Worm (Caenorhabditis elegans): ENCODE measurements around the gene Y39A1A.20.

The Y39A1A.20 gene

ce11 chrIII:10678971-10679370 lies 21.4 kb downstream of the Y39A1A.20 start, which contains the start of gene Y39A1A.16:
Gene Y39A1A.16 (plus strand): TSS chrIII:10679271.
- no peak for TF ChIP-seq ama-1 (optimal IDR thresholded peaks at IDR 0.05)

- TF ChIP-seq F13C5.2 (tag; optimal IDR thresholded peaks at IDR 0.05): no peak
- TF ChIP-seq ceh-36 (tag; optimal IDR thresholded peaks at IDR 0.05): no peak
- TF ChIP-seq tbx-37 (GFP tag; conservative IDR thresholded peaks at IDR 0.05): no peak
- TF ChIP-seq flt-1 (GFP tag; IDR thresholded peaks at IDR 0.05): no peak
These were observed 28.5 kb downstream of the Y39A1A.20 start for ce11 chrIII:10671894-10672293.

- peak; percentile 58 for TF ChIP-seq sea-1 (GFP tag; conservative IDR thresholded peaks at IDR 0.05)
- TF ChIP-seq hmg-4 (GFP tag; optimal IDR thresholded peaks at IDR 0.05): peak; percentile 53
- TF ChIP-seq hnd-1 (tag; optimal IDR thresholded peaks at IDR 0.05): no peak
- no peak for TF ChIP-seq aly-1 (tag; optimal IDR thresholded peaks at IDR 0.05)
- no peak for TF ChIP-seq ets-7 (tag; optimal IDR thresholded peaks at IDR 0.05)
These were observed 33.7 kb downstream of the Y39A1A.20 start for ce11 chrIII:10666640-10667039.

- TF ChIP-seq ceh-36 (tag; optimal IDR thresholded peaks at IDR 0.05) (no peak), aly-1 (tag; optimal IDR thresholded peaks at IDR 0.05) (no peak), scrt-1 (GFP tag; IDR thresholded peaks at IDR 0.05) (no peak), F13C5.2 (tag; optimal IDR thresholded peaks at IDR 0.05) (no peak), sea-1 (GFP tag; conservative IDR thresholded peaks at IDR 0.05) (no peak), tra-4 (tag; optimal IDR thresholded peaks at IDR 0.05) (no peak), tbx-11 (GFP tag; IDR thresholded peaks at IDR 0.05) (no peak), hnd-1 (tag; optimal IDR thresholded peaks at IDR 0.05) (no peak), ceh-13 (GFP tag; optimal IDR thresholded peaks at IDR 0.05) (no peak), tbx-37 (GFP tag; conservative IDR thresholded peaks at IDR 0.05) (no peak)
These were observed 39.1 kb downstream of the Y39A1A.20 start for ce11 chrIII:10661292-10661691.

- TF ChIP-seq aly-1 (tag; optimal IDR thresholded peaks at IDR 0.05): no peak
- no peak for TF ChIP-seq tra-4 (tag; optimal IDR thresholded peaks at IDR 0.05)
- TF ChIP-seq hmg-4 (GFP tag; optimal IDR thresholded peaks at IDR 0.05): no peak
- no peak for TF ChIP-seq ceh-36 (tag; optimal IDR thresholded peaks at IDR 0.05)
- no peak for TF ChIP-seq ets-7 (tag; optimal IDR thresholded peaks at IDR 0.05)
- TF ChIP-seq pes-1 (GFP tag; IDR thresholded peaks at IDR 0.05): no peak
- no peak for TF ChIP-seq ama-1 (optimal IDR thresholded peaks at IDR 0.05)
- no peak for TF ChIP-seq F13C5.2 (tag; optimal IDR thresholded peaks at IDR 0.05)
- TF ChIP-seq scrt-1 (GFP tag; IDR thresholded peaks at IDR 0.05): no peak
- TF ChIP-seq hmbx-1 (tag; optimal IDR thresholded peaks at IDR 0.05): no peak
- no peak for TF ChIP-seq sea-1 (GFP tag; conservative IDR thresholded peaks at IDR 0.05)
- TF ChIP-seq tbx-37 (GFP tag; conservative IDR thresholded peaks at IDR 0.05): no peak
- no peak for TF ChIP-seq tbx-11 (GFP tag; IDR thresholded peaks at IDR 0.05)
- no peak for TF ChIP-seq flt-1 (GFP tag; IDR thresholded peaks at IDR 0.05)
- TF ChIP-seq hnd-1 (tag; optimal IDR thresholded peaks at IDR 0.05): no peak
- TF ChIP-seq ceh-13 (GFP tag; optimal IDR thresholded peaks at IDR 0.05): no peak
- TF ChIP-seq B0310.2 (tag; optimal IDR thresholded peaks at IDR 0.05): no peak
These were observed 42.0 kb downstream of the Y39A1A.20 start for ce11 chrIII:10658394-10658793.

ce11 chrIII:10657661-10658060 lies 42.7 kb downstream of the Y39A1A.20 start:
- TF ChIP-seq scrt-1 (GFP tag; IDR thresholded peaks at IDR 0.05) (no peak), tbx-11 (GFP tag; IDR thresholded peaks at IDR 0.05) (no peak), sea-1 (GFP tag; conservative IDR thresholded peaks at IDR 0.05) (no peak), flt-1 (GFP tag; IDR thresholded peaks at IDR 0.05) (no peak), hmg-4 (GFP tag; optimal IDR thresholded peaks at IDR 0.05) (no peak), ama-1 (optimal IDR thresholded peaks at IDR 0.05) (no peak), aly-1 (tag; optimal IDR thresholded peaks at IDR 0.05) (no peak)

- TF ChIP-seq ceh-13 (GFP tag; optimal IDR thresholded peaks at IDR 0.05) (no peak), tbx-37 (GFP tag; conservative IDR thresholded peaks at IDR 0.05) (no peak), ets-7 (tag; optimal IDR thresholded peaks at IDR 0.05) (no peak), scrt-1 (GFP tag; IDR thresholded peaks at IDR 0.05) (no peak), tbx-11 (GFP tag; IDR thresholded peaks at IDR 0.05) (no peak), hmbx-1 (tag; optimal IDR thresholded peaks at IDR 0.05) (no peak), hmg-4 (GFP tag; optimal IDR thresholded peaks at IDR 0.05) (no peak), tra-4 (tag; optimal IDR thresholded peaks at IDR 0.05) (no peak)
These were observed 44.3 kb downstream of the Y39A1A.20 start for ce11 chrIII:10656069-10656468.

ce11 chrIII:10654718-10655117 lies 45.6 kb downstream of the Y39A1A.20 start, which contains the start of gene cnt-2:
Gene cnt-2 (plus strand): TSS chrIII:10655018.
- TF ChIP-seq hnd-1 (tag; optimal IDR thresholded peaks at IDR 0.05): no peak
- TF ChIP-seq ama-1 (optimal IDR thresholded peaks at IDR 0.05): no peak
- no peak for TF ChIP-seq F13C5.2 (tag; optimal IDR thresholded peaks at IDR 0.05)
- no peak for TF ChIP-seq tbx-37 (GFP tag; conservative IDR thresholded peaks at IDR 0.05)
- TF ChIP-seq hmg-4 (GFP tag; optimal IDR thresholded peaks at IDR 0.05): no peak
- no peak for TF ChIP-seq B0310.2 (tag; optimal IDR thresholded peaks at IDR 0.05)
- TF ChIP-seq ets-7 (tag; optimal IDR thresholded peaks at IDR 0.05): no peak

ce11 chrIII:10653479-10653878 lies 46.9 kb downstream of the Y39A1A.20 start:
- TF ChIP-seq ets-7 (tag; optimal IDR thresholded peaks at IDR 0.05) (no peak), ama-1 (optimal IDR thresholded peaks at IDR 0.05) (no peak), hmg-4 (GFP tag; optimal IDR thresholded peaks at IDR 0.05) (no peak), flt-1 (GFP tag; IDR thresholded peaks at IDR 0.05) (no peak), tra-4 (tag; optimal IDR thresholded peaks at IDR 0.05) (no peak), tbx-37 (GFP tag; conservative IDR thresholded peaks at IDR 0.05) (no peak), pes-1 (GFP tag; IDR thresholded peaks at IDR 0.05) (no peak), F13C5.2 (tag; optimal IDR thresholded peaks at IDR 0.05) (no peak)
